Worm (Caenorhabditis elegans): ENCODE results near the gene ZK418.5.
A peak's percentile ranks its signal among the peaks of the same experiment; 100 is the strongest.

ZK418.5 gene

ce11 chrIII:7095156-7095555 lies 21.5 kb upstream of the ZK418.5 start, which contains the start of gene nhr-9:
Gene nhr-9 (plus strand): TSS chrIII:7095462.
- no peak for TF ChIP-seq W03F9.2 (tag; optimal IDR thresholded peaks at IDR 0.05)
- no peak for TF ChIP-seq him-1 (tag; optimal IDR thresholded peaks at IDR 0.05)
- TF ChIP-seq dao-5 (tag; optimal IDR thresholded peaks at IDR 0.05): no peak

- TF ChIP-seq him-1 (tag; optimal IDR thresholded peaks at IDR 0.05) (no peak), W03F9.2 (tag; optimal IDR thresholded peaks at IDR 0.05) (no peak), dao-5 (tag; optimal IDR thresholded peaks at IDR 0.05) (no peak)
Measured at ce11 chrIII:7091042-7091441, 17.4 kb upstream of the ZK418.5 start, which contains the start of gene ZK418.2. Gene ZK418.2 (plus strand): TSS chrIII:7091342.

ce11 chrIII:7090545-7090944 lies 16.9 kb upstream of the ZK418.5 start, which contains the start of gene ZK418.10:
Gene ZK418.10 (minus strand): TSS chrIII:7090692.
- TF ChIP-seq him-1 (tag; optimal IDR thresholded peaks at IDR 0.05) (no peak), W03F9.2 (tag; optimal IDR thresholded peaks at IDR 0.05) (no peak), dao-5 (tag; optimal IDR thresholded peaks at IDR 0.05) (no peak)

ce11 chrIII:7087691-7088323 lies 14.2 kb upstream of the ZK418.5 start, which contains the start of gene fubl-2:
Gene fubl-2 (minus strand): TSS chrIII:7087741.
- no peak for TF ChIP-seq dao-5 (tag; optimal IDR thresholded peaks at IDR 0.05)
- peak; percentile 81 for TF ChIP-seq W03F9.2 (tag; optimal IDR thresholded peaks at IDR 0.05)

- TF ChIP-seq dao-5 (tag; optimal IDR thresholded peaks at IDR 0.05): no peak
- TF ChIP-seq W03F9.2 (tag; optimal IDR thresholded peaks at IDR 0.05): no peak
- no peak for TF ChIP-seq him-1 (tag; optimal IDR thresholded peaks at IDR 0.05)
Measured at ce11 chrIII:7087180-7087579, 13.5 kb upstream of the ZK418.5 start.

ce11 chrIII:7084908-7085307 lies 11.3 kb upstream of the ZK418.5 start, which contains the start of gene tofu-7:
Gene tofu-7 (minus strand): TSS chrIII:7085018.
- no peak for TF ChIP-seq dao-5 (tag; optimal IDR thresholded peaks at IDR 0.05)
- TF ChIP-seq W03F9.2 (tag; optimal IDR thresholded peaks at IDR 0.05): no peak
- TF ChIP-seq him-1 (tag; optimal IDR thresholded peaks at IDR 0.05): no peak

ce11 chrIII:7083106-7083505 lies 9.5 kb upstream of the ZK418.5 start:
- TF ChIP-seq dao-5 (tag; optimal IDR thresholded peaks at IDR 0.05) (no peak), W03F9.2 (tag; optimal IDR thresholded peaks at IDR 0.05) (no peak), him-1 (tag; optimal IDR thresholded peaks at IDR 0.05) (no peak)

- TF ChIP-seq him-1 (tag; optimal IDR thresholded peaks at IDR 0.05) (no peak), dao-5 (tag; optimal IDR thresholded peaks at IDR 0.05) (no peak), W03F9.2 (tag; optimal IDR thresholded peaks at IDR 0.05) (no peak)
Measured at ce11 chrIII:7081488-7081887, 7.8 kb upstream of the ZK418.5 start.

- TF ChIP-seq him-1 (tag; optimal IDR thresholded peaks at IDR 0.05): no peak
- no peak for TF ChIP-seq dao-5 (tag; optimal IDR thresholded peaks at IDR 0.05)
- TF ChIP-seq W03F9.2 (tag; optimal IDR thresholded peaks at IDR 0.05): no peak
Measured at ce11 chrIII:7080689-7081088, 7.0 kb upstream of the ZK418.5 start, which contains the start of gene ZK418.7. Gene ZK418.7 (minus strand): TSS chrIII:7080789.

ce11 chrIII:7078737-7079136 lies 5.1 kb upstream of the ZK418.5 start, which contains the start of gene ZK418.6:
Gene ZK418.6 (minus strand): TSS chrIII:7078837.
- TF ChIP-seq him-1 (tag; optimal IDR thresholded peaks at IDR 0.05) (no peak), dao-5 (tag; optimal IDR thresholded peaks at IDR 0.05) (no peak)

ce11 chrIII:7076386-7076785 lies 2.7 kb upstream of the ZK418.5 start, which contains the start of gene ZK418.13:
Gene ZK418.13 (minus strand): TSS chrIII:7076486.
- TF ChIP-seq him-1 (tag; optimal IDR thresholded peaks at IDR 0.05): no peak
- TF ChIP-seq W03F9.2 (tag; optimal IDR thresholded peaks at IDR 0.05): no peak
- no peak for TF ChIP-seq dao-5 (tag; optimal IDR thresholded peaks at IDR 0.05)

ce11 chrIII:7072452-7072851 lies 1.2 kb downstream of the ZK418.5 start, which contains the start of gene lin-37:
Gene lin-37 (minus strand): TSS chrIII:7072552.
- TF ChIP-seq him-1 (tag; optimal IDR thresholded peaks at IDR 0.05): no peak
- no peak for TF ChIP-seq dao-5 (tag; optimal IDR thresholded peaks at IDR 0.05)
- no peak for TF ChIP-seq W03F9.2 (tag; optimal IDR thresholded peaks at IDR 0.05)

ce11 chrIII:7069981-7070380 lies 3.7 kb downstream of the ZK418.5 start, which contains the start of gene tmem-17:
Gene tmem-17 (plus strand): TSS chrIII:7070281.
- TF ChIP-seq him-1 (tag; optimal IDR thresholded peaks at IDR 0.05) (no peak), W03F9.2 (tag; optimal IDR thresholded peaks at IDR 0.05) (no peak), dao-5 (tag; optimal IDR thresholded peaks at IDR 0.05) (no peak)

ce11 chrIII:7068520-7069113 lies 5.0 kb downstream of the ZK418.5 start, which contains the start of the genes ubc-18 and R01H2.8:
Gene ubc-18 (minus strand): TSS chrIII:7068570.
Gene R01H2.8 (plus strand): TSS chrIII:7069063.
- TF ChIP-seq him-1 (tag; optimal IDR thresholded peaks at IDR 0.05): no peak
- TF ChIP-seq W03F9.2 (tag; optimal IDR thresholded peaks at IDR 0.05): peak; percentile 34

Data from whole organism, L4/young adult.